Fruit fly (Drosophila melanogaster) Kc167 (cell line): Measurements from ENCODE around the gene CG1161.

Source experiments
- Myc ChIP-seq: fragments of >200 bp; optimal IDR thresholded peaks from 2 replicates; lab custom pipeline; 2017; ENCODE audit warnings: missing external identifiers
- psq ChIP-seq: fragments of >200 bp; optimal IDR thresholded peaks from 2 replicates; lab custom pipeline; 2017; ENCODE audit warnings: missing external identifiers

- TF ChIP-seq psq (lab: Kevin White, UChicago): no peak
- no peak for TF ChIP-seq Myc (lab: Kevin White, UChicago)
Measured at dm6 chr3R:5385761-5386160, 30.9 kb downstream of the CG1161 start.
